Fruit fly (Drosophila melanogaster): ENCODE results near the gene nmd.

The nmd gene

dm6 chr2L:10311822-10312221 lies 8.1 kb upstream of the nmd start (continued):
- TF ChIP-seq CG14710 (tag; optimal IDR thresholded peaks at IDR 0.05) (peak; percentile 23), CG17802 (tag; optimal IDR thresholded peaks at IDR 0.05) (peak; percentile 34), phol (tag; optimal IDR thresholded peaks at IDR 0.05) (peak; percentile 21), Side (GFP tag; optimal IDR thresholded peaks at IDR 0.05) (no peak), CG13296 (GFP tag; optimal IDR thresholded peaks at IDR 0.05) (peak; percentile 2), Spps (tag; optimal IDR thresholded peaks at IDR 0.05) (no peak), gt (GFP tag; IDR thresholded peaks at IDR 0.05) (no peak), bigmax (GFP tag; optimal IDR thresholded peaks at IDR 0.05) (peak; percentile 7), gem (tag; optimal IDR thresholded peaks at IDR 0.05) (no peak), MBD-R2 (GFP tag; IDR thresholded peaks at IDR 0.05) (peak; percentile 65), CG1024 (GFP tag; IDR thresholded peaks at IDR 0.05) (0 out of 2 replicates have a peak, but pooled peaks have one; percentile 42), CG9727 (GFP tag; optimal IDR thresholded peaks at IDR 0.05) (no peak), dan (GFP tag; IDR thresholded peaks at IDR 0.05) (no peak), Blimp-1 (GFP tag; optimal IDR thresholded peaks at IDR 0.05) (no peak), CG14667 (GFP tag; IDR thresholded peaks at IDR 0.05) (no peak), chinmo (GFP tag; IDR thresholded peaks at IDR 0.05; ENCODE audit: partially characterized antibody) (0 out of 4 replicates have a peak, but pooled peaks have one; percentile 50), YL-1 (GFP tag; optimal IDR thresholded peaks at IDR 0.05) (peak; percentile 21), CG4424 (GFP tag; optimal IDR thresholded peaks at IDR 0.05) (no peak), pzg (GFP tag; optimal IDR thresholded peaks at IDR 0.05) (peak; percentile 69), CG3838 (GFP tag; optimal IDR thresholded peaks at IDR 0.05) (no peak), CG17361 (GFP tag; IDR thresholded peaks at IDR 0.05) (no peak), zen (tag; optimal IDR thresholded peaks at IDR 0.05) (peak; percentile 26), pfk (GFP tag; optimal IDR thresholded peaks at IDR 0.05) (peak; percentile 95), CG4360 (GFP tag; IDR thresholded peaks at IDR 0.05) (no peak), pan (optimal IDR thresholded peaks at IDR 0.05) (no peak), pan (GFP tag; optimal IDR thresholded peaks at IDR 0.05 in 1 of 2, IDR thresholded peaks at IDR 0.05 in 1 of 2) (no peak), HLH4C (GFP tag; IDR thresholded peaks at IDR 0.05; ENCODE audit: partially characterized antibody) (no peak), Fer3 (tag; optimal IDR thresholded peaks at IDR 0.05) (no peak), crc (GFP tag; optimal IDR thresholded peaks at IDR 0.05) (no peak), CG7271 (tag; optimal IDR thresholded peaks at IDR 0.05) (no peak), Fer2 (tag; optimal IDR thresholded peaks at IDR 0.05) (no peak), CG1603 (tag; optimal IDR thresholded peaks at IDR 0.05) (peak; percentile 99), CG2712 (tag; optimal IDR thresholded peaks at IDR 0.05) (peak; percentile 7), unc-4 (GFP tag; IDR thresholded peaks at IDR 0.05; ENCODE audit: partially characterized antibody) (peak; percentile 38; the same call in 1 of the 2 replicates), stwl (tag; optimal IDR thresholded peaks at IDR 0.05) (peak; percentile 63), usp (GFP tag; optimal IDR thresholded peaks at IDR 0.05) (no peak), Sry-δ (GFP tag; optimal IDR thresholded peaks at IDR 0.05) (peak; percentile 42), CG2202 (tag; optimal IDR thresholded peaks at IDR 0.05) (no peak), br (optimal IDR thresholded peaks at IDR 0.05) (no peak), CG9797 (GFP tag; optimal IDR thresholded peaks at IDR 0.05) (peak; percentile 69), CG34224 (GFP tag; IDR thresholded peaks at IDR 0.05; ENCODE audit: partially characterized antibody) (0 out of 3 replicates have a peak, but pooled peaks have one; percentile 12), nmo (GFP tag; optimal IDR thresholded peaks at IDR 0.05) (peak; percentile 9), MESR4 (GFP tag; optimal IDR thresholded peaks at IDR 0.05) (peak; percentile 83), crp (GFP tag; optimal IDR thresholded peaks at IDR 0.05) (peak in 1 of 2 experiments; percentile 60), dysf (GFP tag; IDR thresholded peaks at IDR 0.05) (no peak), CG10321 (GFP tag; IDR thresholded peaks at IDR 0.05) (no peak), CG15696 (tag; optimal IDR thresholded peaks at IDR 0.05) (no peak), CG10267 (tag; optimal IDR thresholded peaks at IDR 0.05) (peak; percentile 5), CG4854 (GFP tag; optimal IDR thresholded peaks at IDR 0.05) (no peak), Ets97D (GFP tag; optimal IDR thresholded peaks at IDR 0.05) (peak; percentile 38)
